Worm (Caenorhabditis elegans): ENCODE measurements around the gene fkb-4.

DNA sequence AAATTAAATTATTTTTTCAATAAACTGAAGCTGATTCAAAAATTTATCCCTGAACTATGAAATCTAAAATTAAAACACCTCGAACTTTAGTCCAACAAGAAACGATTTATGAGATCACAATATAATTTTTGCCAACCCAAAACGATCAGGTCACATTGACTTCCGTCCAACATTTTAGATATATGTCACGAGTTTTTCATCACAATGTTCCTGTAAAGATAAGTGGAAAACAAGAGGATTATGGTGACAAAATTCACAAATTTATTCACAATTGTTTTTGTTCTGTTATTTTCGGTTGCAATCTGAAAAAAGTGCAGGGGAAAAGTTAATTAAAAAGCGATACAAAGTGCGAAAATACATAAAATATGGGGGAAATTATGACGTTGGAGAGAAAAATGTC, 29.7 kb upstream of the fkb-4 start:
- TF ChIP-seq pqm-1 (tag; optimal IDR thresholded peaks at IDR 0.05): no peak
- no peak for TF ChIP-seq syd-9 (tag; optimal IDR thresholded peaks at IDR 0.05)
- TF ChIP-seq mec-3 (tag; optimal IDR thresholded peaks at IDR 0.05; ENCODE audit: borderline replicate concordance): no peak
- no peak for TF ChIP-seq tbx-2 (tag; optimal IDR thresholded peaks at IDR 0.05)
- TF ChIP-seq F13H6.1 (tag; optimal IDR thresholded peaks at IDR 0.05): no peak
- no peak for TF ChIP-seq C38D4.7 (GFP tag; optimal IDR thresholded peaks at IDR 0.05)
- TF ChIP-seq dve-1 (tag; optimal IDR thresholded peaks at IDR 0.05): no peak
- TF ChIP-seq fkh-10 (GFP tag; optimal IDR thresholded peaks at IDR 0.05): no peak
- no peak for TF ChIP-seq ceh-31 (tag; optimal IDR thresholded peaks at IDR 0.05)
- TF ChIP-seq elt-2 (tag; optimal IDR thresholded peaks at IDR 0.05): no peak
- no peak for TF ChIP-seq ama-1 (optimal IDR thresholded peaks at IDR 0.05)
- no peak for TF ChIP-seq pha-4 (tag; optimal IDR thresholded peaks at IDR 0.05)
- no peak for TF ChIP-seq odd-2 (tag; optimal IDR thresholded peaks at IDR 0.05)
